Fruit fly (Drosophila melanogaster) whole organism, embryonic: ENCODE data around the gene CG11396.

Experiments used
- CG10462 ChIP-seq: fragments of 200-800 bp; sonication (Bioruptor generic); optimal IDR thresholded peaks from 2 replicates; lab custom pipeline; 2016; ENCODE audit warnings: missing biosample characterization, missing genetic modification characterization
- CG12071 ChIP-seq: fragments of 200-800 bp; sonication (Bioruptor generic); optimal IDR thresholded peaks from 3 replicates; lab custom pipeline; 2018; ENCODE audit warnings: missing biosample characterization, mild to moderate bottlenecking, missing genetic modification characterization
- CG17328 ChIP-seq: fragments of 200-800 bp; sonication (Bioruptor generic); IDR thresholded peaks from 2 replicates; pipeline ENCODE4 v1.3.6; 2022; ENCODE audit warnings: missing biosample characterization, missing genetic modification characterization
- CG17829 ChIP-seq: fragments of 200-800 bp; optimal IDR thresholded peaks from 2 replicates; lab custom pipeline; 2019; ENCODE audit warnings: missing biosample characterization, mild to moderate bottlenecking, missing genetic modification characterization, moderate library complexity
- CG18011 ChIP-seq: fragments of 200-800 bp; sonication (Bioruptor generic); optimal IDR thresholded peaks from 2 replicates; lab custom pipeline; 2017; ENCODE audit warnings: missing biosample characterization, missing genetic modification characterization, mild to moderate bottlenecking, moderate library complexity, missing genotype
- CG2712 ChIP-seq: fragments of 200-800 bp; optimal IDR thresholded peaks from 3 replicates; lab custom pipeline; 2019; ENCODE audit warnings: missing biosample characterization, mild to moderate bottlenecking, missing genetic modification characterization, moderate library complexity
- CG33213 ChIP-seq: fragments of 200-800 bp; sonication (Bioruptor generic); optimal IDR thresholded peaks from 3 replicates; lab custom pipeline; 2016; ENCODE audit warnings: missing biosample characterization, missing genetic modification characterization
- CG4854 ChIP-seq: fragments of 200-800 bp; sonication (Bioruptor generic); optimal IDR thresholded peaks from 2 replicates; lab custom pipeline; 2016; ENCODE audit warnings: missing biosample characterization, missing genetic modification characterization, inconsistent platforms
- CG7987 ChIP-seq: fragments of 200-800 bp; sonication (Bioruptor generic); optimal IDR thresholded peaks from 2 replicates; lab custom pipeline; 2018; ENCODE audit warnings: missing biosample characterization, mild to moderate bottlenecking, missing genetic modification characterization, moderate library complexity
- CG8089 ChIP-seq: fragments of 200-800 bp; sonication (Bioruptor generic); optimal IDR thresholded peaks from 3 replicates; lab custom pipeline; 2016; ENCODE audit warnings: missing biosample characterization, missing genetic modification characterization
- CG8765 ChIP-seq: fragments of 200-800 bp; sonication (Bioruptor generic); IDR thresholded peaks from 2 replicates; pipeline ENCODE4 v1.3.6; 2022; ENCODE audit warnings: missing biosample characterization, missing genetic modification characterization
- CHES-1-like ChIP-seq: fragments of 200-800 bp; sonication (Bioruptor generic); optimal IDR thresholded peaks from 2 replicates; lab custom pipeline; 2016; ENCODE audit warnings: missing biosample characterization, missing genetic modification characterization
- CTCF ChIP-seq: fragments of 200-800 bp; sonication (Bioruptor generic); optimal IDR thresholded peaks from 2 replicates; lab custom pipeline; 2017; ENCODE audit warnings: missing biosample characterization, mild to moderate bottlenecking, missing genetic modification characterization, moderate library complexity
- Dad ChIP-seq: fragments of 200-800 bp; sonication (Bioruptor generic); optimal IDR thresholded peaks from 3 replicates; lab custom pipeline; 2016; ENCODE audit warnings: missing biosample characterization, missing genetic modification characterization
- Doc3 ChIP-seq: fragments of 200-800 bp; sonication (Bioruptor generic); IDR thresholded peaks from 3 replicates; pipeline ENCODE4 v1.3.6; 2022; ENCODE audit warnings: missing biosample characterization, missing genetic modification characterization; ENCODE audit not compliant: partially characterized antibody
- Dref ChIP-seq: fragments of 200-800 bp; sonication (Bioruptor generic); IDR thresholded peaks from 2 replicates; pipeline ENCODE4 v1.3.6; 2022; ENCODE audit warnings: missing biosample characterization, missing genetic modification characterization
- Ets97D ChIP-seq: fragments of 200-800 bp; sonication (Bioruptor generic); optimal IDR thresholded peaks from 3 replicates; lab custom pipeline; 2016; ENCODE audit warnings: missing biosample characterization, missing genetic modification characterization
- Gug ChIP-seq: fragments of 200-800 bp; sonication (Bioruptor generic); IDR thresholded peaks from 4 replicates; pipeline ENCODE4 v1.3.6; 2022; ENCODE audit warnings: missing biosample characterization, missing genetic modification characterization
- HLHmδ ChIP-seq: fragments of 200-800 bp; sonication (Bioruptor generic); optimal IDR thresholded peaks from 2 replicates; lab custom pipeline; 2018; ENCODE audit warnings: missing biosample characterization, mild to moderate bottlenecking, missing genetic modification characterization, moderate library complexity
- Hey ChIP-seq: fragments of 200-800 bp; sonication (Bioruptor generic); optimal IDR thresholded peaks from 3 replicates; lab custom pipeline; 2018; ENCODE audit warnings: missing biosample characterization, mild to moderate bottlenecking, missing genetic modification characterization
- MTF-1 ChIP-seq: fragments of 200-800 bp; sonication (Bioruptor generic); optimal IDR thresholded peaks from 2 replicates; lab custom pipeline; 2018; ENCODE audit warnings: missing biosample characterization, mild to moderate bottlenecking, missing genetic modification characterization, borderline replicate concordance
- NC2β ChIP-seq: fragments of 200-800 bp; sonication (Bioruptor generic); optimal IDR thresholded peaks from 2 replicates; lab custom pipeline; 2016; ENCODE audit warnings: missing biosample characterization, missing genetic modification characterization
- Oaz ChIP-seq: fragments of 200-800 bp; sonication (Bioruptor generic); IDR thresholded peaks from 2 replicates; pipeline ENCODE4 v1.3.6; 2022; ENCODE audit warnings: missing biosample characterization, missing genetic modification characterization
- PHDP ChIP-seq: fragments of 200-800 bp; sonication (Bioruptor generic); optimal IDR thresholded peaks from 3 replicates; lab custom pipeline; 2018; ENCODE audit warnings: missing biosample characterization, mild to moderate bottlenecking, missing genetic modification characterization, moderate library complexity
- Six4 ChIP-seq: fragments of 200-800 bp; sonication (Bioruptor generic); optimal IDR thresholded peaks from 2 replicates; lab custom pipeline; 2016; ENCODE audit warnings: missing biosample characterization, missing genetic modification characterization
- Sox100B ChIP-seq: fragments of 200-800 bp; sonication (Bioruptor generic); optimal IDR thresholded peaks from 3 replicates; lab custom pipeline; 2018; ENCODE audit warnings: missing biosample characterization, mild to moderate bottlenecking, missing genetic modification characterization
- ab ChIP-seq: fragments of 200-800 bp; sonication (Bioruptor generic); optimal IDR thresholded peaks from 2 replicates; lab custom pipeline; 2016; ENCODE audit warnings: missing biosample characterization, missing genetic modification characterization
- aop ChIP-seq: fragments of 200-800 bp; sonication (Bioruptor generic); IDR thresholded peaks from 2 replicates; pipeline ENCODE4 v1.3.6; 2022; ENCODE audit warnings: missing biosample characterization, missing genetic modification characterization
- ato ChIP-seq: fragments of 200-800 bp; sonication (Bioruptor generic); IDR thresholded peaks from 2 replicates; pipeline ENCODE4 v1.3.6; 2022; ENCODE audit warnings: missing biosample characterization, missing genetic modification characterization; ENCODE audit not compliant: partially characterized antibody
- bsh ChIP-seq, 2 experiments: fragments of 200-800 bp; sonication (Bioruptor generic); optimal IDR thresholded peaks; 2 replicates each; lab custom pipeline; 2017 to 2018; ENCODE audit warnings: mild to moderate bottlenecking in 2 of 2, missing biosample characterization in 2 of 2, missing genetic modification characterization in 2 of 2, moderate library complexity in 1 of 2
- btn ChIP-seq: fragments of 200-800 bp; sonication (Bioruptor generic); optimal IDR thresholded peaks from 2 replicates; lab custom pipeline; 2016; ENCODE audit warnings: missing biosample characterization, missing genetic modification characterization
- croc ChIP-seq: fragments of 200-800 bp; sonication (Bioruptor generic); conservative IDR thresholded peaks from 3 replicates; pipeline ENCODE4 v1.3.6; 2022; ENCODE audit warnings: missing biosample characterization, missing genetic modification characterization
- esg ChIP-seq: fragments of 200-800 bp; sonication (Bioruptor generic); conservative IDR thresholded peaks from 2 replicates; pipeline ENCODE4 v1.3.6; 2022; ENCODE audit warnings: missing biosample characterization, missing genetic modification characterization
- eyg ChIP-seq: fragments of 200-800 bp; sonication (Bioruptor generic); optimal IDR thresholded peaks from 3 replicates; lab custom pipeline; 2016; ENCODE audit warnings: missing biosample characterization, missing genetic modification characterization
- fu2 ChIP-seq: fragments of 200-800 bp; sonication (Bioruptor generic); optimal IDR thresholded peaks from 2 replicates; lab custom pipeline; 2016; ENCODE audit warnings: missing biosample characterization, missing genetic modification characterization
- gfzf ChIP-seq: fragments of 200-800 bp; sonication (Bioruptor generic); optimal IDR thresholded peaks from 2 replicates; lab custom pipeline; 2016; ENCODE audit warnings: missing biosample characterization, mild to moderate bottlenecking, missing genetic modification characterization, moderate library complexity
- grau ChIP-seq: fragments of 200-800 bp; optimal IDR thresholded peaks from 3 replicates; lab custom pipeline; 2019; ENCODE audit warnings: missing biosample characterization, mild to moderate bottlenecking, missing genetic modification characterization, moderate library complexity
- grn ChIP-seq: fragments of 200-800 bp; sonication (Bioruptor generic); optimal IDR thresholded peaks from 3 replicates; lab custom pipeline; 2017; ENCODE audit warnings: missing biosample characterization, missing genetic modification characterization
- inv ChIP-seq: fragments of 200-800 bp; sonication (Bioruptor generic); IDR thresholded peaks from 2 replicates; pipeline ENCODE4 v1.3.6; 2022; ENCODE audit warnings: missing biosample characterization, missing genetic modification characterization; ENCODE audit not compliant: partially characterized antibody
- lmd ChIP-seq: fragments of 200-800 bp; sonication (Bioruptor generic); IDR thresholded peaks from 2 replicates; pipeline ENCODE4 v1.3.6; 2022; ENCODE audit warnings: missing biosample characterization, missing genetic modification characterization
- nerfin-1 ChIP-seq: fragments of 200-800 bp; sonication (Bioruptor generic); optimal IDR thresholded peaks from 3 replicates; lab custom pipeline; 2019; ENCODE audit warnings: missing biosample characterization, mild to moderate bottlenecking, missing genetic modification characterization, moderate library complexity
- pnt ChIP-seq: fragments of 200-800 bp; sonication (Bioruptor generic); optimal IDR thresholded peaks from 3 replicates; lab custom pipeline; 2016; ENCODE audit warnings: missing biosample characterization, missing genetic modification characterization
- psq ChIP-seq: fragments of 200-800 bp; sonication (Bioruptor generic); optimal IDR thresholded peaks from 2 replicates; lab custom pipeline; 2017; ENCODE audit warnings: missing biosample characterization, missing genetic modification characterization
- run ChIP-seq: fragments of 200-800 bp; sonication (Bioruptor generic); optimal IDR thresholded peaks from 3 replicates; lab custom pipeline; 2018; ENCODE audit warnings: missing biosample characterization, mild to moderate bottlenecking, missing genetic modification characterization
- schlank ChIP-seq: fragments of 200-800 bp; sonication (Bioruptor generic); optimal IDR thresholded peaks from 2 replicates; lab custom pipeline; 2018; ENCODE audit warnings: missing biosample characterization, mild to moderate bottlenecking, missing genetic modification characterization
- tll ChIP-seq, 2 experiments: fragments of 200-800 bp in 1 of 2; fragments of >200 bp in 1 of 2; sonication (Bioruptor generic) in 1 of 2; optimal IDR thresholded peaks; 2 replicates each; lab custom pipeline; 2017 to 2019; ENCODE audit warnings: missing biosample characterization in 2 of 2, missing genetic modification characterization in 2 of 2, mild to moderate bottlenecking in 1 of 2, moderate library complexity in 1 of 2
- tx ChIP-seq: fragments of 200-800 bp; sonication (Bioruptor generic); optimal IDR thresholded peaks from 2 replicates; lab custom pipeline; 2016; ENCODE audit warnings: missing biosample characterization, missing genetic modification characterization
- zen ChIP-seq: fragments of 200-800 bp; sonication (Bioruptor generic); optimal IDR thresholded peaks from 3 replicates; lab custom pipeline; 2018; ENCODE audit warnings: missing biosample characterization, mild to moderate bottlenecking, missing genetic modification characterization, moderate library complexity
- zf30C ChIP-seq: fragments of 200-800 bp; sonication (Bioruptor generic); optimal IDR thresholded peaks from 3 replicates; lab custom pipeline; 2018; ENCODE audit warnings: missing biosample characterization, mild to moderate bottlenecking, missing genetic modification characterization

The CG11396 gene

DNA sequence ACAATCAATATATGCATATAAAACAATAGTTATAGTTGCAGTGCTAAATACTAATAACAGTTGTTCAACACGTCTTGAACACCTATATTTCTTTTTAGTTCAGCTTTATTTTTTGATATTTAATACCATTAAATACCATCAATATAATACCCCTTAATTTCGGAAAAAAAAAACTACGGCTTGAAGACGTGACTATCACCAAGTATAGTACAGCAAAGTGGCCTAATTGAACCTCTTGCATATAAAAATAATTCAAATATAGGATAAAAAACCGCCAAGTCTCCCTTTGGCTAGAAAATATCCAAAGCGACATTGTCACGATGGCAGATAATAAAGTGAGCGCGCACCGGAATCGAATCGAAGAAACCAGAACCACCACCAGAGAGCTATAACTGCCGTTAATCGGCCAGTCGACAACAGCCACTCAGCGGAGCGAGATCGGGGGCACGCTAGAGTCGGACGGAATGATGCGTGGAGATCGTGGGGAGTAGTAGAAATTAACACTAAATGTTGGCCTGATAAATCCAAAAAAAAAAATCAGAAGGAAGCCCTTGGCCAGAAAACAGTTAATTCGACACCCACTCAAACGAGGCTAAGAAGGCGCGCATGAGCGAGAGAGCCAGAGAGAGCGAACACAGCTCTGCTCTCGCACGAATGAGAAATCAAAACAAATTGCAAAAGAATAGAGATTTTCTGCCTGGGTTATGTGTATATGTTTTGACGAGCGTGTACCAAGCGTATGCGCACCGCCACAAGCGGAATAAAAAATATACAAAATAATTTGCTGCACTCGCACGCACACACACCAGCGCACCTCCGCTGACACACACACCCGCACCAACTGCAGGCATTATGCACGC is 2.9 kb downstream of the CG11396 start (continued):
- TF ChIP-seq Gug (0 out of 4 replicates have a peak, but pooled peaks have one; percentile 39), CG2712 (tag; lab: Kevin White, UChicago) (peak; percentile 56), CG17829 (tag; lab: Kevin White, UChicago) (peak; percentile 27), btn (GFP tag; lab: Kevin White, UChicago) (no peak), Doc3 (GFP tag; lab: Robert Waterston, UW) (no peak), inv (GFP tag; lab: Robert Waterston, UW) (0 out of 2 replicates have a peak, but pooled peaks have one; percentile 27), aop (GFP tag; lab: Robert Waterston, UW) (no peak), run (no peak), psq (GFP tag; lab: Kevin White, UChicago) (peak; percentile 66), CG10462 (GFP tag; lab: Kevin White, UChicago) (no peak), fu2 (GFP tag; lab: Kevin White, UChicago) (no peak), grn (GFP tag; lab: Kevin White, UChicago) (peak; percentile 92), Hey (tag; lab: Kevin White, UChicago) (no peak), CG7987 (peak; percentile 57), CG18011 (GFP tag; lab: Kevin White, UChicago) (no peak), ab (GFP tag; lab: Kevin White, UChicago) (no peak), schlank (tag; lab: Kevin White, UChicago) (no peak), CG4854 (peak; percentile 2), CG8765 (GFP tag; lab: Robert Waterston, UW) (no peak), esg (GFP tag; lab: Robert Waterston, UW) (no peak), tll (GFP tag; optimal IDR thresholded peaks at IDR 0.05; lab: Kevin White, UChicago) (no peak), MTF-1 (GFP tag; lab: Kevin White, UChicago) (peak; percentile 56), Oaz (GFP tag; lab: Robert Waterston, UW) (no peak), CG17328 (GFP tag; lab: Robert Waterston, UW) (no peak), CG12071 (GFP tag; lab: Kevin White, UChicago) (no peak), gfzf (no peak), ato (GFP tag; lab: Robert Waterston, UW) (0 out of 2 replicates have a peak, but pooled peaks have one; percentile 44), zf30C (no peak), Six4 (peak; percentile 18), PHDP (tag; lab: Kevin White, UChicago) (peak; percentile 10), NC2β (GFP tag; lab: Kevin White, UChicago) (peak; percentile 48), grau (tag; lab: Kevin White, UChicago) (peak; percentile 40), CTCF (GFP tag; lab: Kevin White, UChicago) (peak; percentile 15), pnt (GFP tag; lab: Kevin White, UChicago) (no peak), nerfin-1 (tag; lab: Kevin White, UChicago) (peak; percentile 5), Dref (peak; percentile 42), Ets97D (GFP tag; lab: Kevin White, UChicago) (no peak), lmd (GFP tag; lab: Robert Waterston, UW) (no peak), CG8089 (GFP tag; lab: Kevin White, UChicago) (peak; percentile 18), Sox100B (no peak), croc (no peak), bsh (GFP tag; optimal IDR thresholded peaks at IDR 0.05; lab: Kevin White, UChicago) (no peak), zen (tag; lab: Kevin White, UChicago) (peak; percentile 46), Dad (GFP tag; lab: Kevin White, UChicago) (no peak), CG33213 (GFP tag; lab: Kevin White, UChicago) (no peak), tx (GFP tag; lab: Kevin White, UChicago) (no peak), eyg (GFP tag; lab: Kevin White, UChicago) (no peak), HLHmδ (GFP tag; lab: Kevin White, UChicago) (peak; percentile 79), CHES-1-like (GFP tag; lab: Kevin White, UChicago) (peak; percentile 56)
